Worm (Caenorhabditis elegans): ENCODE measurements around the gene nlp-52.

The nlp-52 gene

DNA sequence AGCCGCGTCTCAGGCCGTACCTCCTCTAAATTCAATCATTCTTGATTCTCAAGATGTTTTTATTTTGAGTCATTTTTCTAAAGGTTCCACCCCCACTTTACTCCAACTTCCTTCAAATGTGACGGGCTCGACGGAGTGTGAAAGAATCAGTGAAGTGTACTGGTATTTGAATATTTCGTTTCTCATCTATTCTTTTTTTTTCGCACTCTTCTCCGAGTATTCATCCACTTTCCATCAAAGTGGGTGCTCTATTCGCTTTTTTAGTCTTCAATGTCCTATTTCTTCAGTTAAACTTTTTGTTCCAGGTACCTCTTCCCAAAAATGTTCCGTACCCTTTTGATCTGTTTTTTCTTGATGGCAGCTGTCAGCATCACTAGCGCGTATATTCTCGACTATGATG is at the start of gene nlp-52:
Gene nlp-52 (plus strand): TSS at position 301 of the 400 bp plus-strand sequence.
- TF ChIP-seq ceh-82 (tag; optimal IDR thresholded peaks at IDR 0.05), result no peak
- no peak for TF ChIP-seq nhr-237 (tag; optimal IDR thresholded peaks at IDR 0.05)
- no peak for TF ChIP-seq nhr-84 (tag; optimal IDR thresholded peaks at IDR 0.05)

DNA sequence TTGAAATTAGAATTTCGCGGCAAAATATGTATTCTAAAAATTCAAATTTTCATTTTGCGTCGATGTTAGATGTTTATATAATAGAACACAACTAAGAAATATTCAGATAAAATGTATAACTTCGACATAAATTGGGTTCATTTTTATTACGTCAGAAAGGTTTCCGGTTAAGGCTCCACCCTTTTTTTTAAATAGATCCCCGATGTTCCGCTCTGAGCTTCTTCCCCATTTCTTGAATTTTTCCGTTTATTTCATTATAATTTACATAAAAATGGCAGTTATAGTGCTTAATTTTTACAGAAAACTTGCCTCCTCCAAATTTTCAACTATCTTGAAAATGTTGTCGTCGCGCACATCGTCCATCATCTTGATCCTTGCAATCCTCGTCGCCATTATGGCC is 36.8 kb upstream of the nlp-52 start, which contains the start of gene flp-24:
Gene flp-24 (plus strand): TSS at position 301 of the 400 bp plus-strand sequence.
- TF ChIP-seq C04F5.9 (tag; optimal IDR thresholded peaks at IDR 0.05), result no peak
- no peak for TF ChIP-seq alr-1 (tag; optimal IDR thresholded peaks at IDR 0.05; ENCODE audit: borderline replicate concordance)
- no peak for TF ChIP-seq ces-1 (GFP tag; optimal IDR thresholded peaks at IDR 0.05)
- no peak for TF ChIP-seq mep-1 (tag; optimal IDR thresholded peaks at IDR 0.05)
- no peak for TF ChIP-seq xbp-1 (tag; optimal IDR thresholded peaks at IDR 0.05)
- no peak for TF ChIP-seq sup-37 (GFP tag; optimal IDR thresholded peaks at IDR 0.05)
- TF ChIP-seq ets-5 (GFP tag; IDR thresholded peaks at IDR 0.05), result no peak
- TF ChIP-seq mdl-1 (tag; optimal IDR thresholded peaks at IDR 0.05), result no peak
- TF ChIP-seq tlp-1 (tag; optimal IDR thresholded peaks at IDR 0.05), result no peak
- TF ChIP-seq ceh-63 (GFP tag; optimal IDR thresholded peaks at IDR 0.05), result no peak
- TF ChIP-seq nhr-77 (tag; optimal IDR thresholded peaks at IDR 0.05), result no peak
- TF ChIP-seq F16B12.6 (tag; optimal IDR thresholded peaks at IDR 0.05), result no peak
- no peak for TF ChIP-seq nhr-90 (tag; optimal IDR thresholded peaks at IDR 0.05; ENCODE audit: poor library complexity)
- TF ChIP-seq sptf-1 (tag; optimal IDR thresholded peaks at IDR 0.05), result no peak
- no peak for TF ChIP-seq swsn-7 (tag; optimal IDR thresholded peaks at IDR 0.05)

DNA sequence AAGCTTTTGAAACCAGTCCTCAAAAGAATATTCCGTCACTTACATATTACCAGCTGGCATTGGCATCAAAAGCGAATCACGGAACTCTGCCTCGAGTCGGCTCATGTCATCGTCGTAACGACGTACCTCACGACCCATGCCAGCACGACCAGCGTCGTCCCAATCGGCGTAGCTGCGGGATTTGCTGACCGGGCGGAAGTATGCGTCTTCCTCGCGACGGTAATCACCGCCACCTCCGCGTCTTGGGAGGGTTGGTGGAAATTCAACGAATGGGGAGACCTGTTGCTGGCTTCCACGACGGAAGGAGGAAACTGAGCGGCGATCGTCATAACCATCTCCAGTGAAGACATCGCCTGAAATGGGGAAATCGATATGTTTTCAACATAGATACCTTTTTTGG is 33.5 kb upstream of the nlp-52 start:
- peak; percentile 70 for TF ChIP-seq nhr-85 (tag)
- TF ChIP-seq zip-4 (GFP tag; optimal IDR thresholded peaks at IDR 0.05), result no peak

DNA sequence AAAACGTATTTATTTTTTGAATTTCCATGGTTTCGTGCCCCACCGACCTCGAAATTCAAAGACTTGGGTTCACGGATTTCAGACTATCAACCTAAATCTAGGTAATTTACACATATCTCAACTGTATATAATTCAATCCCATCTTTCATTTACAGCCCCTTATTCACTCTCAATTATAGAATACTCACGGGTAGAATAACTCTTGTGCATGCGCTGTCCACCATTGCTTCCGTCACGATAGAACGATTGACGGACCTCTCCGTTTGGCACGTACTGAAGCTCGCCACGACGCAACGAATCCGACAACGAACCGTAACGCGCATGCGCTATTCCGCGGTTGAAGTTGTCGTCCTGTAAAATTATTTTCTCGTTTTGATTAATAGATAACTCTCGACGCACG is 32.9 kb upstream of the nlp-52 start:
- no peak for TF ChIP-seq fos-1 (tag; optimal IDR thresholded peaks at IDR 0.05)
- TF ChIP-seq efl-1 (optimal IDR thresholded peaks at IDR 0.05), result no peak
- TF ChIP-seq efl-1 (GFP tag; optimal IDR thresholded peaks at IDR 0.05 in 1 of 2), result peak in 1 of 2 experiments; percentile 4

DNA sequence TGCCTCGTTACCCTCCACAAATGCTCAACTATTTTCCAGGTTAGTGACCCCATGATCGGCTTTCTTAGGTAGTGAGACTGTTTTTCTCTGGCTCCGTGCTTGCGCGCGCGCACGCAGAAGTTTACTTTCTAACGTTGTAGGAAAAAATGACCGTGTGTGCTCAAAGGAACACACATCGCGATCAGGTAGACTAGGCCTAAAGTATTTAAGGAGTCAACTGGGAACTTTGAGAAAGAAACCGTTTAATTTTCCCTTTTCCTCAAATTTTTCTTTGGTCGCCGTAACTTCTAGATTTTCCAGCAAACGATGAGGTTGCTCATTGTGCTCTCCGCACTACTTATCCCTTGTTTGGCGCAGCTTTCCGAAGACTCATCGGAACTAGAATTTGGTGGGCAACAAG is 21.2 kb upstream of the nlp-52 start, which contains the start of gene idpp-1:
Gene idpp-1 (plus strand): TSS at position 301 of the 400 bp plus-strand sequence.
- TF ChIP-seq unc-62 (GFP tag; optimal IDR thresholded peaks at IDR 0.05) (no peak), ceh-63 (GFP tag; optimal IDR thresholded peaks at IDR 0.05) (no peak), xbp-1 (tag; optimal IDR thresholded peaks at IDR 0.05) (no peak), nhr-77 (tag; optimal IDR thresholded peaks at IDR 0.05) (no peak), tlp-1 (tag; optimal IDR thresholded peaks at IDR 0.05) (no peak)

DNA sequence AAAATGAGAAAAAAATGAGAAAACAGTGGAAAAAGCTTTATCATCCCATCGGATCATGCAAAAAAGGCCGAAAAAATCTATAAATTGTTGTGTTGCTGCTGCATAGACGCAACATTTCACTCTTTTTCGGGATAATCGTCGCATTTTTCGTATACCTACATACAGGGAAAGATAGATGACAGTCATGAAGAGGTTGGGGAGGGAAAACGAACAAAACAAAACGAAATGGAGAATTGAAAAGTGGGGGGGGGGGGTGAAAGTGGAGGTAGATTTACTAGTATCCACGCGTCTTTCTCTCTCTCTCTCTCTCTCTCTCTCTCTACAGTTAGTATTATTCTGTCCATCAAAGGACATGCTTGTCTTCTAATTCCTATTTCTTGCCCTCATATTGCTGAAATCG is 17.1 kb upstream of the nlp-52 start:
- TF ChIP-seq lin-14 (GFP tag; optimal IDR thresholded peaks at IDR 0.05) (peak; percentile 17), blmp-1 (tag; optimal IDR thresholded peaks at IDR 0.05) (peak; percentile 95), swsn-7 (tag; optimal IDR thresholded peaks at IDR 0.05) (no peak), nhr-77 (tag; optimal IDR thresholded peaks at IDR 0.05) (no peak), nhr-28 (tag; optimal IDR thresholded peaks at IDR 0.05) (no peak), ceh-88 (GFP tag; IDR thresholded peaks at IDR 0.05) (no peak), ces-1 (GFP tag; optimal IDR thresholded peaks at IDR 0.05) (no peak), lir-3 (tag; optimal IDR thresholded peaks at IDR 0.05; ENCODE audit: poor library complexity) (no peak)

ce11 chrIII:748782-749181 is 12.8 kb upstream of the nlp-52 start:
- TF ChIP-seq elt-3 (tag; optimal IDR thresholded peaks at IDR 0.05) (peak in 1 of 6 experiments; percentile 34), elt-2 (tag; optimal IDR thresholded peaks at IDR 0.05) (no peak), lin-14 (GFP tag; optimal IDR thresholded peaks at IDR 0.05) (peak; percentile 34), Y116A8C.19 (tag; optimal IDR thresholded peaks at IDR 0.05; ENCODE audit: borderline replicate concordance) (no peak), nhr-85 (tag) (peak; percentile 2), blmp-1 (tag; optimal IDR thresholded peaks at IDR 0.05) (peak; percentile 88), mdl-1 (tag; optimal IDR thresholded peaks at IDR 0.05) (no peak), snu-23 (GFP tag; optimal IDR thresholded peaks at IDR 0.05) (peak; percentile 18), nhr-47 (tag; optimal IDR thresholded peaks at IDR 0.05) (no peak), C16A3.4 (tag; optimal IDR thresholded peaks at IDR 0.05) (no peak)
